Worm (Caenorhabditis elegans): Measurements from ENCODE around the gene T03G11.9.
A peak's percentile ranks its signal among the peaks of the same experiment; 100 is the strongest.

Gene T03G11.9

ce11 chrX:5213565-5213964, 29.5 kb downstream of the T03G11.9 start:
- TF ChIP-seq hlh-30 (tag; optimal IDR thresholded peaks at IDR 0.05; ENCODE audit: insufficient read depth) (peak; percentile 70), sdz-12 (GFP tag; optimal IDR thresholded peaks at IDR 0.05) (no peak), aly-2 (tag; optimal IDR thresholded peaks at IDR 0.05) (no peak), ctbp-1 (GFP tag; IDR thresholded peaks at IDR 0.05) (no peak), lin-15B (tag; optimal IDR thresholded peaks at IDR 0.05) (no peak), ama-1 (optimal IDR thresholded peaks at IDR 0.05) (no peak), pqm-1 (tag; optimal IDR thresholded peaks at IDR 0.05) (peak; percentile 96), lin-13 (GFP tag; optimal IDR thresholded peaks at IDR 0.05) (peak; percentile 55), mdl-1 (tag; optimal IDR thresholded peaks at IDR 0.05) (peak in 1 of 2 experiments; percentile 41), tra-1 (GFP tag; IDR thresholded peaks at IDR 0.05) (peak; percentile 66), mep-1 (tag; optimal IDR thresholded peaks at IDR 0.05) (peak; percentile 46), saeg-2 (GFP tag; IDR thresholded peaks at IDR 0.05) (no peak), egl-43 (GFP tag; IDR thresholded peaks at IDR 0.05) (no peak), pha-4 (GFP tag; IDR thresholded peaks at IDR 0.05) (no peak; the same call in 1 of the 2 replicates), pha-4 (tag; optimal IDR thresholded peaks at IDR 0.05) (no peak), mxl-3 (GFP tag; optimal IDR thresholded peaks at IDR 0.05) (peak; percentile 77), lir-3 (tag; optimal IDR thresholded peaks at IDR 0.05) (no peak), nhr-6 (tag; optimal IDR thresholded peaks at IDR 0.05) (peak; percentile 2), vab-7 (GFP tag; IDR thresholded peaks at IDR 0.05) (no peak), ZK337.2 (GFP tag; IDR thresholded peaks at IDR 0.05) (no peak), mes-2 (tag; optimal IDR thresholded peaks at IDR 0.05; ENCODE audit: poor library complexity, severe bottlenecking) (peak; percentile 31), ztf-7 (tag; optimal IDR thresholded peaks at IDR 0.05) (peak; percentile 46), daf-12 (tag; optimal IDR thresholded peaks at IDR 0.05) (no peak), spr-1 (tag; optimal IDR thresholded peaks at IDR 0.05) (no peak), egl-27 (tag; optimal IDR thresholded peaks at IDR 0.05) (no peak), nhr-102 (tag; optimal IDR thresholded peaks at IDR 0.05) (peak; percentile 46), nhr-10 (tag; optimal IDR thresholded peaks at IDR 0.05) (peak; percentile 67), aha-1 (tag) (peak; percentile 4), ztf-11 (tag; optimal IDR thresholded peaks at IDR 0.05) (no peak), dmd-6 (GFP tag; IDR thresholded peaks at IDR 0.05) (peak; percentile 93), jun-1 (tag; optimal IDR thresholded peaks at IDR 0.05) (no peak), unc-62 (GFP tag; optimal IDR thresholded peaks at IDR 0.05 in 1 of 2) (peak in 1 of 2 experiments; percentile 83), unc-62 (tag; optimal IDR thresholded peaks at IDR 0.05) (no peak), lsy-2 (tag; optimal IDR thresholded peaks at IDR 0.05) (peak in 1 of 2 experiments; percentile 45), nhr-77 (tag; optimal IDR thresholded peaks at IDR 0.05) (peak; percentile 88), hlh-11 (tag; optimal IDR thresholded peaks at IDR 0.05) (peak; percentile 96), php-3 (GFP tag; IDR thresholded peaks at IDR 0.05) (peak; percentile 90), nhr-28 (tag; optimal IDR thresholded peaks at IDR 0.05) (peak; percentile 97), Y105C5A.15 (GFP tag; IDR thresholded peaks at IDR 0.05) (no peak), F37D6.2 (tag; optimal IDR thresholded peaks at IDR 0.05) (no peak), gei-8 (GFP tag; optimal IDR thresholded peaks at IDR 0.05) (no peak), T20F7.1 (GFP tag; optimal IDR thresholded peaks at IDR 0.05) (peak; percentile 42), arid-1 (GFP tag; conservative IDR thresholded peaks at IDR 0.05) (no peak), nhr-76 (tag; optimal IDR thresholded peaks at IDR 0.05) (no peak), hif-1 (tag; optimal IDR thresholded peaks at IDR 0.05) (peak in 1 of 2 experiments; percentile 61), madf-9 (GFP tag; conservative IDR thresholded peaks at IDR 0.05) (no peak), nhr-48 (tag; optimal IDR thresholded peaks at IDR 0.05) (peak; percentile 43), attf-4 (tag; optimal IDR thresholded peaks at IDR 0.05) (no peak), snpc-1.2 (GFP tag; IDR thresholded peaks at IDR 0.05) (no peak), daf-16 (GFP tag; optimal IDR thresholded peaks at IDR 0.05) (peak in 1 of 2 experiments; percentile 47), daf-16 (tag; optimal IDR thresholded peaks at IDR 0.05) (peak; percentile 97), T26A8.4 (GFP tag; IDR thresholded peaks at IDR 0.05) (0 out of 2 replicates have a peak, but pooled peaks have one; percentile 14), dve-1 (tag; optimal IDR thresholded peaks at IDR 0.05; ENCODE audit: insufficient read depth) (peak; percentile 88)
